Worm (Caenorhabditis elegans) whole organism, young adult: Measurements from ENCODE around the gene F20C5.7.

Experiments
- B0261.1 ChIP-seq: sonication (generic microtip); optimal IDR thresholded peaks from 2 replicates; lab custom pipeline; 2016; ENCODE audit warnings: mild to moderate bottlenecking, missing genetic modification characterization, moderate library complexity, missing compliant biosample characterization
- B0336.3 ChIP-seq: fragments of 200-800 bp; sonication (Bioruptor generic); IDR thresholded peaks from 2 replicates; pipeline ENCODE4 v1.3.6; 2022; ENCODE audit warnings: missing genetic modification characterization, missing compliant biosample characterization
- C17E4.6 ChIP-seq: fragments of 200-800 bp; sonication (Bioruptor generic); IDR thresholded peaks from 2 replicates; pipeline ENCODE4 v1.3.6; 2022; ENCODE audit warnings: missing genetic modification reagents, missing genetic modification characterization, missing compliant biosample characterization
- F10E7.11 ChIP-seq: sonication (generic microtip); optimal IDR thresholded peaks from 2 replicates; lab custom pipeline; 2017; ENCODE audit warnings: mild to moderate bottlenecking, missing genetic modification characterization, moderate library complexity, missing compliant biosample characterization
- F49E8.2 ChIP-seq: sonication (generic microtip); optimal IDR thresholded peaks from 3 replicates; lab custom pipeline; 2017; ENCODE audit warnings: missing genetic modification characterization, mild to moderate bottlenecking, missing compliant biosample characterization, antibody characterized with exemption, moderate library complexity; ENCODE audit not compliant: insufficient read depth
- Y56A3A.18 ChIP-seq: fragments of 200-800 bp; sonication (Bioruptor generic); IDR thresholded peaks from 2 replicates; pipeline ENCODE4 v1.3.6; 2022; ENCODE audit warnings: missing genetic modification reagents, missing genetic modification characterization, missing compliant biosample characterization
- Y67H2A.10 ChIP-seq: fragments of 200-800 bp; sonication (Bioruptor generic); conservative IDR thresholded peaks from 2 replicates; pipeline ENCODE4 v1.3.6; 2022; ENCODE audit warnings: missing genetic modification reagents, missing genetic modification characterization, missing compliant biosample characterization
- Y79H2A.3 ChIP-seq: fragments of 200-800 bp; sonication (Bioruptor generic); conservative IDR thresholded peaks from 2 replicates; pipeline ENCODE4 v1.3.6; 2022; ENCODE audit warnings: missing genetic modification reagents, missing genetic modification characterization, missing compliant biosample characterization
- aptf-2 ChIP-seq: fragments of 200-800 bp; sonication (Bioruptor generic); conservative IDR thresholded peaks from 2 replicates; pipeline ENCODE4 v1.3.6; 2022; ENCODE audit warnings: missing genetic modification reagents, missing genetic modification characterization, missing compliant biosample characterization
- cebp-1 ChIP-seq, 2 experiments: fragments of 200-800 bp in 1 of 2; sonication (Bioruptor generic) in 1 of 2; sonication (generic microtip) in 1 of 2; IDR thresholded peaks in 1 of 2; optimal IDR thresholded peaks in 1 of 2; 2 replicates each; pipeline versions ENCODE4 v1.3.6 to Lab custom; 2017 to 2022; ENCODE audit warnings: missing compliant biosample characterization in 2 of 2, missing genetic modification characterization in 2 of 2, mild to moderate bottlenecking in 1 of 2, missing genetic modification reagents in 1 of 2, moderate library complexity in 1 of 2
- ceh-100 ChIP-seq: fragments of 200-800 bp; sonication (Bioruptor generic); IDR thresholded peaks from 2 replicates; pipeline ENCODE4 v1.3.6; 2022; ENCODE audit warnings: missing genetic modification reagents, missing genetic modification characterization, missing compliant biosample characterization
- ceh-91 ChIP-seq: fragments of 200-800 bp; sonication (Bioruptor generic); IDR thresholded peaks from 2 replicates; pipeline ENCODE4 v1.3.6; 2022; ENCODE audit warnings: missing genetic modification reagents, missing genetic modification characterization, missing compliant biosample characterization
- dpff-1 ChIP-seq: sonication (generic microtip); optimal IDR thresholded peaks from 2 replicates; lab custom pipeline; 2017; ENCODE audit warnings: mild to moderate bottlenecking, missing genetic modification characterization, missing compliant biosample characterization
- efl-1 ChIP-seq: fragments of 150-350 bp; optimal IDR thresholded peaks from 2 replicates; lab custom pipeline; 2014; ENCODE audit warnings: missing biosample characterization, missing genetic modification reagents, missing genetic modification characterization
- egl-18 ChIP-seq: fragments of 200-800 bp; sonication (Bioruptor generic); IDR thresholded peaks from 2 replicates; pipeline ENCODE4 v1.3.6; 2022; ENCODE audit warnings: missing genetic modification reagents, missing genetic modification characterization, missing compliant biosample characterization
- him-1 ChIP-seq: sonication (generic microtip); optimal IDR thresholded peaks from 2 replicates; lab custom pipeline; 2016; ENCODE audit warnings: missing genotype, missing genetic modification reagents, missing genetic modification characterization, missing compliant biosample characterization
- hmg-1.2 ChIP-seq: fragments of 200-800 bp; sonication (Bioruptor generic); IDR thresholded peaks from 2 replicates; pipeline ENCODE4 v1.3.6; 2022; ENCODE audit warnings: missing genetic modification reagents, missing genetic modification characterization, missing compliant biosample characterization
- hmg-20 ChIP-seq: fragments of 200-800 bp; sonication (Bioruptor generic); IDR thresholded peaks from 2 replicates; pipeline ENCODE4 v1.3.6; 2022; ENCODE audit warnings: missing genetic modification reagents, missing genetic modification characterization, missing compliant biosample characterization
- hrde-1 ChIP-seq: sonication (generic microtip); optimal IDR thresholded peaks from 2 replicates; lab custom pipeline; 2016; ENCODE audit warnings: missing genetic modification characterization, mild to moderate bottlenecking, missing compliant biosample characterization, moderate library complexity, missing genotype, missing genetic modification reagents, borderline replicate concordance
- lin-35 ChIP-seq, 3 experiments: fragments of 150-350 bp in 2 of 3; sonication (generic microtip) in 1 of 3; optimal IDR thresholded peaks; 2 replicates each; lab custom pipeline; 2014 to 2018; ENCODE audit warnings: missing biosample characterization in 3 of 3, missing genetic modification characterization in 3 of 3, missing genetic modification reagents in 3 of 3
- lin-54 ChIP-seq: fragments of 200-800 bp; sonication (Bioruptor generic); optimal IDR thresholded peaks from 2 replicates; lab custom pipeline; 2018; ENCODE audit warnings: mild to moderate bottlenecking, missing genetic modification characterization, missing compliant biosample characterization
- madf-10 ChIP-seq: sonication (generic microtip); optimal IDR thresholded peaks from 2 replicates; lab custom pipeline; 2016; ENCODE audit warnings: mild to moderate bottlenecking, missing genetic modification characterization, missing compliant biosample characterization
- madf-6 ChIP-seq: fragments of 200-800 bp; sonication (Bioruptor generic); IDR thresholded peaks from 2 replicates; pipeline ENCODE4 v1.3.6; 2022; ENCODE audit warnings: missing genetic modification reagents, missing genetic modification characterization, missing compliant biosample characterization
- madf-8 ChIP-seq: fragments of 200-800 bp; sonication (Bioruptor generic); conservative IDR thresholded peaks from 2 replicates; pipeline ENCODE4 v1.3.6; 2022; ENCODE audit warnings: missing genetic modification reagents, missing genetic modification characterization, missing compliant biosample characterization
- nfya-1 ChIP-seq: sonication (generic microtip); optimal IDR thresholded peaks from 2 replicates; lab custom pipeline; 2017; ENCODE audit warnings: antibody characterized with exemption, missing compliant biosample characterization, missing genetic modification characterization, borderline replicate concordance; ENCODE audit not compliant: insufficient read depth
- nfyb-1 ChIP-seq: fragments of 200-800 bp; sonication (Bioruptor generic); IDR thresholded peaks from 2 replicates; pipeline ENCODE4 v1.3.6; 2022; ENCODE audit warnings: missing genetic modification reagents, missing genetic modification characterization, missing compliant biosample characterization
- nhr-120 ChIP-seq: fragments of 200-800 bp; sonication (Bioruptor generic); IDR thresholded peaks from 2 replicates; pipeline ENCODE4 v1.3.6; 2022; ENCODE audit warnings: missing genetic modification characterization, missing compliant biosample characterization
- nhr-80 ChIP-seq: sonication (generic microtip); optimal IDR thresholded peaks from 2 replicates; lab custom pipeline; 2016; ENCODE audit warnings: missing genetic modification characterization, missing compliant biosample characterization
- nhr-90 ChIP-seq: sonication (generic microtip); optimal IDR thresholded peaks from 2 replicates; lab custom pipeline; 2016; ENCODE audit warnings: missing genotype, mild to moderate bottlenecking, missing genetic modification characterization, missing compliant biosample characterization
- pbrm-1 ChIP-seq: fragments of 200-800 bp; sonication (Bioruptor generic); IDR thresholded peaks from 2 replicates; pipeline ENCODE4 v1.3.6; 2022; ENCODE audit warnings: missing genetic modification reagents, missing genetic modification characterization, missing compliant biosample characterization
- rcor-1 ChIP-seq: fragments of 200-800 bp; sonication (Bioruptor generic); IDR thresholded peaks from 2 replicates; pipeline ENCODE4 v1.3.6; 2022; ENCODE audit warnings: missing genetic modification reagents, missing genetic modification characterization, missing compliant biosample characterization
- repo-1 ChIP-seq: sonication (generic microtip); optimal IDR thresholded peaks from 2 replicates; lab custom pipeline; 2017; ENCODE audit warnings: mild to moderate bottlenecking, missing genetic modification characterization, missing compliant biosample characterization
- rpc-1 ChIP-seq, 2 experiments: fragments of 150-350 bp in 1 of 2; sonication (generic microtip) in 1 of 2; optimal IDR thresholded peaks; 2 replicates each; lab custom pipeline; 2014 to 2018; ENCODE audit warnings: missing biosample characterization in 1 of 2, missing genetic modification characterization in 1 of 2, missing genetic modification reagents in 1 of 2, missing genotype in 1 of 2
- snpc-3.4 ChIP-seq: sonication (generic microtip); optimal IDR thresholded peaks from 2 replicates; lab custom pipeline; 2017; ENCODE audit warnings: missing genetic modification characterization, mild to moderate bottlenecking, missing compliant biosample characterization, antibody characterized with exemption, moderate library complexity, missing genotype, missing genetic modification reagents
- tbp1 ChIP-seq: fragments of 200-800 bp; sonication (Bioruptor generic); optimal IDR thresholded peaks from 2 replicates; lab custom pipeline; 2018; ENCODE audit warnings: mild to moderate bottlenecking, missing genetic modification characterization, missing compliant biosample characterization
- unc-130 ChIP-seq: sonication (generic microtip); optimal IDR thresholded peaks from 2 replicates; lab custom pipeline; 2016; ENCODE audit warnings: missing genetic modification reagents, missing genetic modification characterization, missing compliant biosample characterization
- unc-62 ChIP-seq: fragments of 150-350 bp; optimal IDR thresholded peaks from 2 replicates; lab custom pipeline; 2014; ENCODE audit warnings: missing biosample characterization, missing genetic modification reagents, missing genetic modification characterization
- zfh-2 ChIP-seq: fragments of 200-800 bp; sonication (Bioruptor generic); conservative IDR thresholded peaks from 2 replicates; pipeline ENCODE4 v1.3.6; 2022; ENCODE audit warnings: missing genetic modification reagents, missing genetic modification characterization, missing compliant biosample characterization
- ztf-18 ChIP-seq: sonication (generic microtip); optimal IDR thresholded peaks from 2 replicates; lab custom pipeline; 2016; ENCODE audit warnings: missing genotype, mild to moderate bottlenecking, missing genetic modification characterization, missing compliant biosample characterization

Gene F20C5.7

DNA sequence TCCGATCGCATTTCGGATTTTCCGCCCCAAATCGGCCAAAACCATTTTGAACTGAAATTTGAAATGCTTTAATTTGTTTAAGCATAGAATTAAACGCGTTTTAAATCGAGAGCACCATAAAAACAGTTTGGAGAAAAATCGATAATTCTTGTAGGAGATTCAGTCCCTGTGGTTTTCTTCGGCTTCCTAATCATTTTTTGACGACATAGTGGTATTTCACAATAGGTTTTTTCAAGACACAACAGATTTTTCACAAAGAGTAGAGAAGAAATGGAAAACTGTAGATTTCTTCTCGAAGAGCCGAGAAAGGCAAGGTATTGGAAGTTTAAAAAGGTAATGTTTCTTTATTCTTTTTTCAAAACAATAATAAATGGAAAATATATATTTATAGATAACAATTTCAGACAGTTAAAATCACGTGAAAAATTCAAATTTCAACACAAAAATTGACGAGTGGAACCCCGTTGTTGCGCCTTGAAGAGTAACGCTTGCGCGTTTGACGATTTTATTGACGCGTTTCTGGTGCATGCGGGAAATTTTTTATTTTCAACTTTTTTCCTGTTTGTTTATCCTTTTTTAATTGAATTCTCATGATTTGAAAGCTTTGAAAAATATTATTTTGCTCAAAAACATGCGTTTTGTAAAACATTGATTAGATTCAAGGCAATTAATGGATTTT lies 1.7 kb downstream of the F20C5.7 start, which contains the start of gene F21D5.7 (continued):
- TF ChIP-seq nhr-120 (GFP tag; lab: Robert Waterston, UW) (no peak), F49E8.2 (no peak), madf-10 (tag; lab: Kevin White, UChicago) (peak; percentile 69), madf-8 (GFP tag; lab: Robert Waterston, UW) (peak; percentile 36), hrde-1 (tag; lab: Kevin White, UChicago) (no peak), C17E4.6 (GFP tag; lab: Robert Waterston, UW) (no peak), tbp1 (GFP tag; lab: Kevin White, UChicago) (peak; percentile 55), efl-1 (peak; percentile 37), pbrm-1 (GFP tag; lab: Robert Waterston, UW) (0 out of 2 replicates have a peak, but pooled peaks have one; percentile 64), Y56A3A.18 (GFP tag; lab: Robert Waterston, UW) (no peak), cebp-1 (GFP tag; IDR thresholded peaks at IDR 0.05; lab: Robert Waterston, UW) (peak; percentile 22; the same call in 1 of the 2 replicates), cebp-1 (tag; optimal IDR thresholded peaks at IDR 0.05; lab: Kevin White, UChicago) (peak; percentile 93), rcor-1 (GFP tag; lab: Robert Waterston, UW) (peak; percentile 27; the same call in 1 of the 2 replicates), nhr-80 (tag; lab: Kevin White, UChicago) (peak; percentile 67), lin-54 (GFP tag; lab: Kevin White, UChicago) (peak; percentile 89), hmg-1.2 (GFP tag; lab: Robert Waterston, UW) (peak; percentile 52), aptf-2 (GFP tag; lab: Robert Waterston, UW) (no peak), nhr-90 (no peak), zfh-2 (GFP tag; lab: Robert Waterston, UW) (no peak), nfya-1 (no peak), rpc-1 (optimal IDR thresholded peaks at IDR 0.05; lab: Kevin White, UChicago) (no peak), rpc-1 (tag; optimal IDR thresholded peaks at IDR 0.05; lab: Kevin White, UChicago) (no peak), unc-130 (no peak), unc-62 (peak; percentile 24), B0336.3 (GFP tag; lab: Robert Waterston, UW) (peak; percentile 71; the same call in 1 of the 2 replicates), B0261.1 (no peak), egl-18 (GFP tag; lab: Robert Waterston, UW) (no peak), ztf-18 (tag; lab: Kevin White, UChicago) (peak; percentile 96), ceh-100 (GFP tag; lab: Robert Waterston, UW) (no peak), madf-6 (GFP tag; lab: Robert Waterston, UW) (peak; percentile 69), Y79H2A.3 (GFP tag; lab: Robert Waterston, UW) (no peak), hmg-20 (GFP tag; lab: Robert Waterston, UW) (peak; percentile 29; the same call in 1 of the 2 replicates), him-1 (tag; lab: Kevin White, UChicago) (no peak), lin-35 (GFP tag; optimal IDR thresholded peaks at IDR 0.05; lab: Kevin White, UChicago) (peak in 1 of 3 experiments; percentile 78), ceh-91 (no peak)

DNA sequence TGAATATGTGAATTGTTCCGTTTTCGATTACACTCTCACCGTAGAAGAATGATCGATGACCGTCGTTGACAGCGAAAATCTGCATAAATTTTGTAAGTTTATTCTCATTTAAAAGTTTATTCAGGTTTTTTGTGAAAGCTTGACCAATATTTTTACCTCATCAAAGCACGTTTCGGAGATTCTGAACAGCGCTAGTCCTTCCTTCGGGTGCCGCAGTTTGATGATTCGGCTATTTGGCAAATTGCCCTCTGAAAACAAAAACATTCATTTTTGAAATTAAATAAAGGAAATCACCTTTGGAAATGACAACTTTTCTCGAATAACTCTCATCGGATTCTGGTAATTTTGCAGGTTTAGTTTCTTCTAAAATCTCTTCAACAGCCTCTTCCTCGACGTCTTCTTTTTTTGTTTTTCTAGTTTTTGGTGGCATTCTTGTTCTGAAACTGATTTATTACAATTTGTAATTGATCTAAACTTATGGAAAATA lies 4.5 kb downstream of the F20C5.7 start, which contains the start of gene F21D5.6:
F21D5.6 (minus strand) TSS at position 437 of the 487 bp plus-strand sequence.
- TF ChIP-seq snpc-3.4, result peak; percentile 8
- peak; percentile 47 for TF ChIP-seq dpff-1 (tag; lab: Kevin White, UChicago)
- TF ChIP-seq madf-6 (GFP tag; lab: Robert Waterston, UW), result peak; percentile 32; the same call in 1 of the 2 replicates
- no peak for TF ChIP-seq Y67H2A.10
- TF ChIP-seq F10E7.11 (tag; lab: Kevin White, UChicago), result no peak
- no peak for TF ChIP-seq cebp-1 (GFP tag; IDR thresholded peaks at IDR 0.05; lab: Robert Waterston, UW)
- TF ChIP-seq cebp-1 (tag; optimal IDR thresholded peaks at IDR 0.05; lab: Kevin White, UChicago), result peak; percentile 13
- TF ChIP-seq repo-1 (tag; lab: Kevin White, UChicago), result peak; percentile 56
- TF ChIP-seq nfyb-1 (GFP tag; lab: Robert Waterston, UW), result peak; percentile 57; the same call in 1 of the 2 replicates
- peak in 1 of 3 experiments; percentile 48 for TF ChIP-seq lin-35 (GFP tag; optimal IDR thresholded peaks at IDR 0.05; lab: Kevin White, UChicago)
- 0 out of 2 replicates have a peak, but pooled peaks have one; percentile 24 for TF ChIP-seq B0336.3 (GFP tag; lab: Robert Waterston, UW)
- TF ChIP-seq, all 124 proteins: peak for 8
